Worm (Caenorhabditis elegans): Measurements from ENCODE around the gene idi-1.
A peak's percentile ranks its signal among the peaks of the same experiment; 100 is the strongest.

idi-1 gene

DNA sequence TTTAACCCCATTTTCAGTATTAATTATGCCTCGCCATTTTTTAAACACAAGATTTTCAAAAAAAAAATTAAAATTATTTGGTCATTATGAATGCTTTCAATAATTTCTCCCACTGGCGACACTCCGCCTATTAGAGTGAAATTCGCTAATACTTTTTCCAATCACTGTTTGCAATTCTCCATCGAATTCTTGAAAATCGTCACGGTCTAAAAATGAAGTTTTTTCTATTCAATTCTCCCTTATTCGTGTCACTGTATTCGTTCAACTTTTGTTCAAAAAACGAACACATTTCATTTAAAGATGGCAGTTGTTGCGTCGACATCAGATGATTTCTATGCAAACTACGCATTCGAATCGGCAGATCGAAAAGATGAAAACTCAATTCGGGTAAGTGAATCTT is 17.0 kb downstream of the idi-1 start, which contains the start of gene C14B9.3:
TSS of gene C14B9.3 (plus strand) at position 301 of the 400 bp plus-strand sequence.
- TF ChIP-seq ceh-36 (tag; optimal IDR thresholded peaks at IDR 0.05), result no peak
- TF ChIP-seq tra-4 (tag; optimal IDR thresholded peaks at IDR 0.05), result no peak
- TF ChIP-seq sea-1 (GFP tag; conservative IDR thresholded peaks at IDR 0.05), result no peak
- TF ChIP-seq F13C5.2 (tag; optimal IDR thresholded peaks at IDR 0.05), result no peak
- TF ChIP-seq pes-1 (GFP tag; IDR thresholded peaks at IDR 0.05), result no peak
- TF ChIP-seq ets-7 (tag; optimal IDR thresholded peaks at IDR 0.05), result no peak
- TF ChIP-seq hmbx-1 (tag; optimal IDR thresholded peaks at IDR 0.05), result no peak
- TF ChIP-seq B0310.2 (tag; optimal IDR thresholded peaks at IDR 0.05), result no peak
- no peak for TF ChIP-seq hmg-4 (GFP tag; optimal IDR thresholded peaks at IDR 0.05)
- no peak for TF ChIP-seq ceh-13 (GFP tag; optimal IDR thresholded peaks at IDR 0.05)
- no peak for TF ChIP-seq tbx-11 (GFP tag; IDR thresholded peaks at IDR 0.05)
- no peak for TF ChIP-seq hnd-1 (tag; optimal IDR thresholded peaks at IDR 0.05)
- TF ChIP-seq tbx-37 (GFP tag; conservative IDR thresholded peaks at IDR 0.05), result no peak
- no peak for TF ChIP-seq scrt-1 (GFP tag; IDR thresholded peaks at IDR 0.05)
- TF ChIP-seq ama-1 (optimal IDR thresholded peaks at IDR 0.05), result no peak

DNA sequence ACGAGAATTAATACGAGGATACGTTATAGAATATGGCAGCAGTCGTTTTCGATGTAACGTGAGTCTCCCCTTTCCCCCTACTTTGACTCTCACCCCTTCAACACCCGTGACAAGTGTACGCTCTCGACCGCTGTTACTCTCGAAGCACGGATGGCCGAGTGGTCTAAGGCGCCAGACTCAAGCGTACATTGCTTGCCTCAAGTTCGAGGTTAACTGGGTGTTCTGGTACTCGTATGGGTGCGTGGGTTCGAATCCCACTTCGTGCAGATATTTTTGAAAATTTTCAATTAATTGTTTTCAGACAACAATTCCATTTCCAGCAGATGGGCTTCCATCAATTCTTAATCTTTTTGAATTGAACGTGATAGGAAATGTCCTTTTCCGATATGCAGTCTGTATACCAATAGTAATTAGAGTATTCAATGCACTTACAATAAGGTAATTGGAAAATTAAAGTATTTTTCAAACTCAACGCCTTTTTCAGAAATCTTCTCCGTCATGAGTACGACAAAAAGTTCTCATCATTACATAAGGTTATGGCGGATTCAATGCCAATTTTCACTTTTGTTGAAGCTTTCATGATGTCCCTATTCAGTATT is 18.1 kb downstream of the idi-1 start:
- TF ChIP-seq aly-1 (tag; optimal IDR thresholded peaks at IDR 0.05), result peak; percentile 90
- peak; percentile 89 for TF ChIP-seq ceh-36 (tag; optimal IDR thresholded peaks at IDR 0.05)
- TF ChIP-seq sea-1 (GFP tag; conservative IDR thresholded peaks at IDR 0.05), result peak; percentile 91
- peak; percentile 90 for TF ChIP-seq B0310.2 (tag; optimal IDR thresholded peaks at IDR 0.05)
- peak; percentile 68 for TF ChIP-seq hnd-1 (tag; optimal IDR thresholded peaks at IDR 0.05)
- TF ChIP-seq hmg-4 (GFP tag; optimal IDR thresholded peaks at IDR 0.05), result peak; percentile 93
- peak; percentile 87 for TF ChIP-seq ceh-13 (GFP tag; optimal IDR thresholded peaks at IDR 0.05)
- TF ChIP-seq tra-4 (tag; optimal IDR thresholded peaks at IDR 0.05), result peak; percentile 70
- peak; percentile 90 for TF ChIP-seq F13C5.2 (tag; optimal IDR thresholded peaks at IDR 0.05)
- TF ChIP-seq ets-7 (tag; optimal IDR thresholded peaks at IDR 0.05), result peak; percentile 70
- no peak for TF ChIP-seq ama-1 (optimal IDR thresholded peaks at IDR 0.05)
- peak; percentile 95 for TF ChIP-seq pes-1 (GFP tag; IDR thresholded peaks at IDR 0.05)
- TF ChIP-seq tbx-11 (GFP tag; IDR thresholded peaks at IDR 0.05), result peak; percentile 89
- peak; percentile 89 for TF ChIP-seq scrt-1 (GFP tag; IDR thresholded peaks at IDR 0.05)
- peak; percentile 57 for TF ChIP-seq hmbx-1 (tag; optimal IDR thresholded peaks at IDR 0.05)
- TF ChIP-seq flt-1 (GFP tag; IDR thresholded peaks at IDR 0.05), result peak; percentile 93
- TF ChIP-seq tbx-37 (GFP tag; conservative IDR thresholded peaks at IDR 0.05), result peak; percentile 83

DNA sequence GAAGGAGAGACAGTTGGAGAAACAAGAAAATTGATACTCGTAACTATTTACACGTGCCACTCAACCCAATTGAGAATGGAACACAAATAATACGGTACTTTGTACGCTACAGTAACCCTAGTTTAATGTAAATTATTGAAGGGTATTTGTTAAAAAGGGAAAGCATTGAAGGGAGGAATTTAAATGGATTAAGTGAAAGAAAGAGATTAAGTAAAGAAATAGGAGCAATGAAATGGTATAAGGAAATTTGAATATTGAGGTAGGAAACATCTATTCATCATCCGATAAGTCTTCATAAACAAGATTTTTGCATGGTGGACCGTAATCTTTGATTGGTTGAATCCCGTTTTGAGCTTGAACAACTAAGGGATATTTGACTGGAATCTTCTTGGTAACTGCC is 19.8 kb downstream of the idi-1 start:
- TF ChIP-seq pes-1 (GFP tag; IDR thresholded peaks at IDR 0.05), result no peak
- TF ChIP-seq hmg-4 (GFP tag; optimal IDR thresholded peaks at IDR 0.05), result no peak
- no peak for TF ChIP-seq tra-4 (tag; optimal IDR thresholded peaks at IDR 0.05)
- no peak for TF ChIP-seq F13C5.2 (tag; optimal IDR thresholded peaks at IDR 0.05)
- no peak for TF ChIP-seq tbx-37 (GFP tag; conservative IDR thresholded peaks at IDR 0.05)
- no peak for TF ChIP-seq B0310.2 (tag; optimal IDR thresholded peaks at IDR 0.05)
- no peak for TF ChIP-seq hnd-1 (tag; optimal IDR thresholded peaks at IDR 0.05)
- no peak for TF ChIP-seq scrt-1 (GFP tag; IDR thresholded peaks at IDR 0.05)
- TF ChIP-seq hmbx-1 (tag; optimal IDR thresholded peaks at IDR 0.05), result no peak
- TF ChIP-seq ama-1 (optimal IDR thresholded peaks at IDR 0.05), result no peak
- no peak for TF ChIP-seq ets-7 (tag; optimal IDR thresholded peaks at IDR 0.05)
- TF ChIP-seq sea-1 (GFP tag; conservative IDR thresholded peaks at IDR 0.05), result no peak
- no peak for TF ChIP-seq ceh-13 (GFP tag; optimal IDR thresholded peaks at IDR 0.05)

DNA sequence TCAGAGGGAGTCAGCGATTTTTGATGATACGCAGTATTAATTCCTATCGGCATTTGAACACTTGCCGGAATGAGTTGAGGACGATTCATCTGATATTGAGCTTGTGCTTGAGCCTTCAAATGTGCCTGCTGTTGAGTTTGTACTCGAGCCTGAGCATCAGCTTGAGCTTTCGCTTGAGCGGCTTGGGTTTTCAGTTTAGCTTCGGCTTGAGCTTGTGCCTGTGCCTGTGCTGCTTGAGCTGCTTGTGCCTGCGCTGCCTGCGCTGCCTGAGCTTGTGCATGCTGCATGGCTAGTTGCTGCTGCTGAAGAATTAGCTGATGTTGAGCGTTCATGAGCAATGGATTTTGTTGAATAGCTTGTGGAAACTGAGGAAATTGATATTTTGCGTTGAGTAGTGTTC is 24.4 kb downstream of the idi-1 start:
- no peak for TF ChIP-seq tra-4 (tag; optimal IDR thresholded peaks at IDR 0.05)
- TF ChIP-seq F13C5.2 (tag; optimal IDR thresholded peaks at IDR 0.05), result no peak

DNA sequence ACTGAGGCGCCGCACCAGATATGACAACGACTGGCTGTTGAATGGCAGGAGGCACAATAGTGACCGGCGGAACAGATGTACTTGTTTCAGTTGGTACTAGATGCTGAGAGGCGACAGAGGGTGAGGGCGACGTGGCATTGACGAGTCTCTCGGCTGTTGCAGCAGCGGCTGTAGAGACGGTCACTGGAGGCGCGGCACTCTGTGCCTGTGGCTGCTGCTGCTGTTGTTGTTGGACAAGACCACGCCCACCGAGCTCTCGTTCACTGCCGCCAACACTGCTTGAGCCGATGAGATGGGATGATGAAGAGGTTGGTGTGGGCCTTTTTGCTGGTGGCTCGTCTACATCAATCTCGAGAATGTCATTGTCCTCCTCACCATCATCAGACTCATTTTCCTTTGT is 25.6 kb downstream of the idi-1 start:
- TF ChIP-seq ama-1 (optimal IDR thresholded peaks at IDR 0.05), result no peak
- TF ChIP-seq ceh-13 (GFP tag; optimal IDR thresholded peaks at IDR 0.05), result no peak
- TF ChIP-seq hmbx-1 (tag; optimal IDR thresholded peaks at IDR 0.05), result no peak
- no peak for TF ChIP-seq tbx-11 (GFP tag; IDR thresholded peaks at IDR 0.05)
- no peak for TF ChIP-seq tra-4 (tag; optimal IDR thresholded peaks at IDR 0.05)
- no peak for TF ChIP-seq ceh-36 (tag; optimal IDR thresholded peaks at IDR 0.05)
- TF ChIP-seq B0310.2 (tag; optimal IDR thresholded peaks at IDR 0.05), result no peak
- TF ChIP-seq F13C5.2 (tag; optimal IDR thresholded peaks at IDR 0.05), result no peak
- no peak for TF ChIP-seq scrt-1 (GFP tag; IDR thresholded peaks at IDR 0.05)
- no peak for TF ChIP-seq ets-7 (tag; optimal IDR thresholded peaks at IDR 0.05)
- TF ChIP-seq tbx-37 (GFP tag; conservative IDR thresholded peaks at IDR 0.05), result no peak
- TF ChIP-seq flt-1 (GFP tag; IDR thresholded peaks at IDR 0.05), result no peak
- no peak for TF ChIP-seq pes-1 (GFP tag; IDR thresholded peaks at IDR 0.05)
- TF ChIP-seq hnd-1 (tag; optimal IDR thresholded peaks at IDR 0.05), result no peak
- no peak for TF ChIP-seq aly-1 (tag; optimal IDR thresholded peaks at IDR 0.05)
- TF ChIP-seq hmg-4 (GFP tag; optimal IDR thresholded peaks at IDR 0.05), result no peak
- TF ChIP-seq sea-1 (GFP tag; conservative IDR thresholded peaks at IDR 0.05), result no peak

DNA sequence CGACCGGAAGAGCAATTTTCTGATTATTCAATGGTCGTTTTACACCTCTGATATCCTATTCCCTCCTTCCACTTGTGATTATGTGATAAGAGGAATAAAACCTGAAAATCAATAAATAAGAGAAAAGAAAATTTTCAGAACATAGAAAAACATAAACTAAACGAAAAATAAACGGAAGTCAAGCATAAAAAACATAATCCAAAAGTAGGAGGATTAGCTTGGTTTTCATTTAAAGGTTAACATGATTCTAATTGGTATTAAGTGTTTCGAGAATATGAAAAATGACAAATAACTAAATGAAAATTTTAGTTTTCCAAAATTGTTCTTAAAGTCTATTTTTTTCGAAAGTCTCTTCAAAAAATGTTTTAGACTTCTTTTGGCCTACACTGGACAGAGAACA is 29.6 kb downstream of the idi-1 start, which contains the start of gene gei-8:
TSS of gene gei-8 (minus strand) at position 101 of the 400 bp plus-strand sequence.
- no peak for TF ChIP-seq flt-1 (GFP tag; IDR thresholded peaks at IDR 0.05)
- TF ChIP-seq ama-1 (optimal IDR thresholded peaks at IDR 0.05), result no peak
- TF ChIP-seq ceh-13 (GFP tag; optimal IDR thresholded peaks at IDR 0.05), result no peak
- TF ChIP-seq tbx-11 (GFP tag; IDR thresholded peaks at IDR 0.05), result no peak
- TF ChIP-seq scrt-1 (GFP tag; IDR thresholded peaks at IDR 0.05), result no peak
- no peak for TF ChIP-seq hmbx-1 (tag; optimal IDR thresholded peaks at IDR 0.05)

DNA sequence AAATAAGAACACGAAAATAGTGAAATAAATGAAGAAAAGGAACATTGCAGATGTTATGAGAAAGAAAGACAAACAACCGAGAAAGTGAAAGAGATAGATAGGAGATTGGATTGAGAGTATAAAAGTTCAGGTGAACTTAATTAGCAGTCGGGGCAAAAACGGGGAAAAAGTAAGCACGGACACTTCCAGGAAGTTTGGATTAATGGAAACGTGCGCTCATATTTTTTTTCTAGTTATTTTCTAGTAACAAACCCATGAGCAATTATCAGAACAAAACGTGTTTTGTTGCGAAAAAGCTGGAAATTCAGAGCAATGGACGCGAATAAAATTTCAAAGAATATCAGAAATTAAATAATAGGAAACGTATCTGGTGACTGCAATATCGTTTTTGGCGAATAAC is 30.4 kb downstream of the idi-1 start:
- TF ChIP-seq sea-1 (GFP tag; conservative IDR thresholded peaks at IDR 0.05) (no peak), tbx-11 (GFP tag; IDR thresholded peaks at IDR 0.05) (no peak), hmbx-1 (tag; optimal IDR thresholded peaks at IDR 0.05) (no peak), ama-1 (optimal IDR thresholded peaks at IDR 0.05) (no peak), F13C5.2 (tag; optimal IDR thresholded peaks at IDR 0.05) (no peak), B0310.2 (tag; optimal IDR thresholded peaks at IDR 0.05) (no peak), tbx-37 (GFP tag; conservative IDR thresholded peaks at IDR 0.05) (no peak), hmg-4 (GFP tag; optimal IDR thresholded peaks at IDR 0.05) (no peak)
